Worm (Caenorhabditis elegans): Measurements from ENCODE around the gene ccar-1.

ce11 chrIV:14033752-14034570 lies 37.4 kb upstream of the ccar-1 start:
- no peak for TF ChIP-seq dao-5 (tag; optimal IDR thresholded peaks at IDR 0.05)
- no peak for TF ChIP-seq W03F9.2 (tag; optimal IDR thresholded peaks at IDR 0.05)

Data from whole organism, L4/young adult.